Fruit fly (Drosophila melanogaster): Measurements from ENCODE around the gene Exn.

Gene Exn

DNA sequence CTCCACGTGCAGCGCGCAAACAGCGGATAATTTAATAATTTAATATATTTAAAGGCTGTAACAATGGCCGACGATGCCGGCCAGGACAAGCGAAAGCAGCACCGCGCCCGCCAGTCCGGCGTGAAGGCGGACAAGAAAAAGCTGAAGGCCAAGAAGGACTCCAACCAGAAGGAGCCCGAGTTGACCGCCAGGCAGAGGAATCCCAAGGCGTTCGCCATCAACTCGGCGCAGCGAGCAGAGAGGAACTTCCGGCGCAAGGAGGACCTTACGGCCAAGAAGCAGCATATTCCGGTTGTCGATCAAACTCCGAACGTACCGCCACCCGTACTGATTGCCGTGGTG is 46.7 kb downstream of the Exn start:
- TF ChIP-seq Crg-1 (GFP tag; optimal IDR thresholded peaks at IDR 0.05): no peak

DNA sequence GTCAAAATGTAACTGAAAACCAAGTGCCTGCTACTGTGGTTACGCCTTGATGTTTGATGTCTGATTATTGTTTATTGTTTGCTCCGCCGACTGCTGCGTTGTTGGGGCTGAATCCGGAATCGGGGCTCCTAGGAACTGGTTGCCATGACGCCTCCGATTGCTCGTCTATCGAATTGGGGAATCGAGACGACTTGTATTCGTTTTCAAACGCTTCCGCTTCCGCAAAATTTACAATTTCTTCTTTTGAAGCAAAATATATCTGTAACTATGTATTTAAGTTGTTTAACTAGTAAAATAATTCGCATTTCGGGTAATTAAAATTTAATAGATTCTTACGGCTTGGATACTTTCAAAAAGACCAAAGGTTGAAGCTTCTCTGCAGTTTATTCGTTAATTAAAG is 52.9 kb downstream of the Exn start, which contains the start of gene CG6652:
TSS of gene CG6652 (minus strand) at position 101 of the 400 bp plus-strand sequence.
- TF ChIP-seq CG1620 (GFP tag; optimal IDR thresholded peaks at IDR 0.05) (no peak), CG11617 (GFP tag; optimal IDR thresholded peaks at IDR 0.05) (no peak)

DNA sequence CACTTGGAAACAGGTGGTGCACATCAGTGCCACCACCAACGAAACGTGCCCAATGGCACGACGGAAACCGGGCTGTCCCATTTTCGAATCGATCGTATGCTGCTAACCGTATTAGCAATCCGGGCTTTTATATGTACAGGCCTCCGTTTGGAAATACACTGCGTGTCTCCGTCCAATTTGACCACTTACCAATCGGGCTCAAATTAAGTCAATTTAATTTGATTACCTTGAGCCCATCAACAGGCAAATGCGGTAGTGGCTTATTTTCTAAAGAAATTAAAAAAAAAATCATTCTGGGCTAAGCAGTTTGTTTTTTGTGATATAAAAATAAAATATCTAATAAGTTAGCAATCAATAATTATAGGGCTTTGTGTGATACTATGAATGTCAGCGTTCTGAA is 53.8 kb downstream of the Exn start, which contains the start of gene a10:
TSS of gene a10 (minus strand) at position 101 of the 400 bp plus-strand sequence.
- TF ChIP-seq CG7045 (GFP tag; optimal IDR thresholded peaks at IDR 0.05): no peak
- no peak for TF ChIP-seq Clk (GFP tag; optimal IDR thresholded peaks at IDR 0.05)
- no peak for TF ChIP-seq Mnt (GFP tag; optimal IDR thresholded peaks at IDR 0.05)
- no peak for TF ChIP-seq Crg-1 (GFP tag; optimal IDR thresholded peaks at IDR 0.05)
- TF ChIP-seq CG11617 (GFP tag; optimal IDR thresholded peaks at IDR 0.05): no peak
- no peak for TF ChIP-seq CG1620 (GFP tag; optimal IDR thresholded peaks at IDR 0.05)

DNA sequence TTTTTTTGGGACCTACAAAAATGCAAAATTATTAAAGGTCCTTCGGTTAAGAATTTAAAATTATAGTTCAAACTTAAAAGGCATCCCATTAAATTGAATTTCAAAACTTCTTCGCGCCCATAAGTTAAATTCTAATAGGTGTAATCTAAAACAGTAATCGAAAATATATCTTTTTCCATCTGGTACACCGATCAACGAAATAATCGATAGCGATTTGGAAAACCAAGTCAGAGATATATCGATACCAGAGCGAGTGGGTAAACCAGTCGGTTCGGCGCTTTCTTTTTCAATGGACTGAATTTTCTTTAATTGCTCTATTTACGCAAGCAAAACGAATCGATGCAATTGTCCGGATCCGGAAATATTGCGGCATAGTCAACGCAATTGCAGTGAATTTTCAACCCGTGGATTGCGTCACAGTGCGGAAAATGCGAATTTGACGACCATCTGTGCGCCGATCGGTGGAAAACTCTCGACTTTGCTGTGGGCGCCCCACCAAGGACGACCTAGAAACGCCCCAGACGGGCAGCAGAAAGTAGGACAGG is 54.4 kb downstream of the Exn start, which contains the start of gene Fit2:
TSS of gene Fit2 (plus strand) at position 234 of the 545 bp plus-strand sequence.
- TF ChIP-seq Crg-1 (GFP tag; optimal IDR thresholded peaks at IDR 0.05) (no peak), kay (GFP tag; ENCODE audit: borderline replicate concordance) (no peak), CG14711 (tag; optimal IDR thresholded peaks at IDR 0.05) (no peak), CG11617 (GFP tag; optimal IDR thresholded peaks at IDR 0.05) (no peak), CG7101 (tag; optimal IDR thresholded peaks at IDR 0.05) (no peak), tj (GFP tag; optimal IDR thresholded peaks at IDR 0.05) (no peak), Mnt (GFP tag; optimal IDR thresholded peaks at IDR 0.05) (no peak), CG1620 (GFP tag; optimal IDR thresholded peaks at IDR 0.05) (no peak), Hr96 (GFP tag; optimal IDR thresholded peaks at IDR 0.05) (no peak), CG33017 (tag; optimal IDR thresholded peaks at IDR 0.05) (no peak), bab1 (GFP tag; optimal IDR thresholded peaks at IDR 0.05) (no peak), CG12768 (GFP tag; optimal IDR thresholded peaks at IDR 0.05) (no peak), cic (GFP tag; optimal IDR thresholded peaks at IDR 0.05) (no peak), CG7045 (GFP tag; optimal IDR thresholded peaks at IDR 0.05) (no peak), ovo (GFP tag; optimal IDR thresholded peaks at IDR 0.05) (no peak), pad (GFP tag; optimal IDR thresholded peaks at IDR 0.05) (no peak), Clk (GFP tag; optimal IDR thresholded peaks at IDR 0.05) (no peak), CG5204 (GFP tag; optimal IDR thresholded peaks at IDR 0.05) (no peak), toe (GFP tag; optimal IDR thresholded peaks at IDR 0.05) (no peak), cnc (optimal IDR thresholded peaks at IDR 0.05) (no peak)

DNA sequence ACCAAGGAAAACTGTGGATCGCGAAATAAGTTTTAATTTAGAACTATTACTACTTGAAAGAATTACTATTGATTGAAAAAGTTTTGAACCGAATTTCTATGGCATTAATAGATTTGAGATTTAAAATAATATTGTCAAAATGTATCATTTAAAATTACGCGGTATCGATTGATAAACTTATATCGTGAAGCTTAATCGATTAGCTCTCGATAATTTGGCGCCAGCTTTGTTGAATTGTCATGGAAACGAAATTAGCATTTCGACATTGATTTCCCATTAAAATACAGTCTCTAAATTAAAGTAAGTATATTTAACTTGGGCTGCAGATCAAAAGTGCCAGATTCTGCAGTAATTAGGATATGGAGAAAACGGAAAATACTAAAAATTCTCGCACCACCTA is 57.5 kb downstream of the Exn start, which contains the start of gene CG7730:
TSS of gene CG7730 (plus strand) at position 206 of the 400 bp plus-strand sequence.
- TF ChIP-seq CG11617 (GFP tag; optimal IDR thresholded peaks at IDR 0.05): no peak
- no peak for TF ChIP-seq cic (GFP tag; optimal IDR thresholded peaks at IDR 0.05)
- TF ChIP-seq Clk (GFP tag; optimal IDR thresholded peaks at IDR 0.05): no peak
- no peak for TF ChIP-seq Mnt (GFP tag; optimal IDR thresholded peaks at IDR 0.05)
- TF ChIP-seq bab1 (GFP tag; optimal IDR thresholded peaks at IDR 0.05): no peak
- no peak for TF ChIP-seq cnc (optimal IDR thresholded peaks at IDR 0.05)
- no peak for TF ChIP-seq tj (GFP tag; optimal IDR thresholded peaks at IDR 0.05)
- no peak for TF ChIP-seq kay (GFP tag; ENCODE audit: borderline replicate concordance)
- no peak for TF ChIP-seq CG7101 (tag; optimal IDR thresholded peaks at IDR 0.05)
- TF ChIP-seq CG12768 (GFP tag; optimal IDR thresholded peaks at IDR 0.05): no peak
- no peak for TF ChIP-seq CG33017 (tag; optimal IDR thresholded peaks at IDR 0.05)
- TF ChIP-seq Crg-1 (GFP tag; optimal IDR thresholded peaks at IDR 0.05): no peak
- TF ChIP-seq ovo (GFP tag; optimal IDR thresholded peaks at IDR 0.05): no peak
- TF ChIP-seq Hr96 (GFP tag; optimal IDR thresholded peaks at IDR 0.05): no peak
- no peak for TF ChIP-seq CG14711 (tag; optimal IDR thresholded peaks at IDR 0.05)
- no peak for TF ChIP-seq CG1620 (GFP tag; optimal IDR thresholded peaks at IDR 0.05)

DNA sequence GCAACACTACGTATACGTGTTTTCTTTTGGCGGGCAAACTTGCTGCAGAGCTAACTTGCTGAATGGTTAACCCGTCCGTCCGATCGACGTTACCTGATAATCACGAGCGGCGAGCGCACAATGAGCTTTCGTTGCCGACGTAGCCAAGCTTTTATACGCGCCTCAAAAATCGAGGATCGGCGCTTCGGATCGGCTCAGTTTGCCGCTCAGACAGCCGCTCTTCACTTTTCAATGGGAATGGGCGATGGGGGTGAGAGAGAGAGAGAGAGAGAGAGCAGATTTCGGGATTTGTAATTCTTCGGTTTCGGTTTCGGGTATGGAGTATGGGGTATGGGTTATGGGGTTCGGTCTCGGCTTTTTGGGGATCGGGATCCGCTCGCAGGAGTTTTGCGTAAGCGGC is 62.2 kb downstream of the Exn start, which contains the start of gene Ilp8:
TSS of gene Ilp8 (minus strand) at position 110 of the 400 bp plus-strand sequence.
- no peak for TF ChIP-seq toe (GFP tag; optimal IDR thresholded peaks at IDR 0.05)
- no peak for TF ChIP-seq tj (GFP tag; optimal IDR thresholded peaks at IDR 0.05)
- TF ChIP-seq CG11617 (GFP tag; optimal IDR thresholded peaks at IDR 0.05): no peak

DNA sequence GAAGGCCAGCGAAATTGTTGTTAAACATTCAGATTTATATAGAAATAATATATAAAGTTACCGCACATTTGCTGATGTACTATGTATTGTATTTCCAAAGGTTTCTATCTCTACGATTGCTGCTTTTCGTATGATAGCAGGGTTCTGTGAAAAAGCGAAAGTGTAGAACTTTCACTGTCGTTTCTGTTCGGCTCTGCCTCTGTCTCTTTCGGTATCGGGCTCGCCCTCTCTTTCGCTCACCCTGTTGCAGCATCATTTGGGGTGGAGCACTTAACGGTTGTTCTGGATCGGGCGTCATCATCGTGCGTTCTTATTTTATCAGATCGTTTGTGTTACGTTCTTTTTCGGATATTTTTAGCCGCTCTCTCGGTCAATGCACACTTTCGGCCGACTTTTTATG is 63.5 kb downstream of the Exn start:
- TF ChIP-seq ovo (GFP tag; optimal IDR thresholded peaks at IDR 0.05): no peak
- no peak for TF ChIP-seq bab1 (GFP tag; optimal IDR thresholded peaks at IDR 0.05)
- TF ChIP-seq pad (GFP tag; optimal IDR thresholded peaks at IDR 0.05): no peak
- no peak for TF ChIP-seq cic (GFP tag; optimal IDR thresholded peaks at IDR 0.05)
- TF ChIP-seq Crg-1 (GFP tag; optimal IDR thresholded peaks at IDR 0.05): no peak
- no peak for TF ChIP-seq CG1620 (GFP tag; optimal IDR thresholded peaks at IDR 0.05)
- no peak for TF ChIP-seq CG7045 (GFP tag; optimal IDR thresholded peaks at IDR 0.05)
- TF ChIP-seq Hr96 (GFP tag; optimal IDR thresholded peaks at IDR 0.05): no peak
- no peak for TF ChIP-seq CG14711 (tag; optimal IDR thresholded peaks at IDR 0.05)
- TF ChIP-seq cnc (optimal IDR thresholded peaks at IDR 0.05): no peak
- TF ChIP-seq toe (GFP tag; optimal IDR thresholded peaks at IDR 0.05): no peak
- TF ChIP-seq CG11617 (GFP tag; optimal IDR thresholded peaks at IDR 0.05): no peak
